Fruit fly (Drosophila melanogaster) whole organism, embryonic: ENCODE data around the gene Gfat2.
A peak's percentile ranks its signal among the peaks of the same experiment; 100 is the strongest.

ENCODE experiments used
- Aef1 ChIP-seq: fragments of 200-800 bp; sonication (Bioruptor generic); IDR thresholded peaks from 3 replicates; pipeline ENCODE4 v1.3.6; 2022; ENCODE audit warnings: missing biosample characterization, missing genetic modification characterization
- Asciz ChIP-seq: fragments of 200-800 bp; sonication (Bioruptor generic); optimal IDR thresholded peaks from 2 replicates; lab custom pipeline; 2017; ENCODE audit warnings: missing biosample characterization, mild to moderate bottlenecking, missing genetic modification characterization, missing genetic modification reagents
- CG10979 ChIP-seq: fragments of 200-800 bp; sonication (Bioruptor generic); optimal IDR thresholded peaks from 2 replicates; lab custom pipeline; 2018; ENCODE audit warnings: missing biosample characterization, mild to moderate bottlenecking, missing genetic modification characterization, moderate library complexity
- CG15011 ChIP-seq: fragments of 200-800 bp; sonication (Bioruptor generic); optimal IDR thresholded peaks from 3 replicates; lab custom pipeline; 2018; ENCODE audit warnings: missing biosample characterization, mild to moderate bottlenecking, missing genetic modification characterization
- CG16813 ChIP-seq: fragments of 200-800 bp; sonication (Bioruptor generic); IDR thresholded peaks from 3 replicates; pipeline ENCODE4 v1.3.6; 2022; ENCODE audit warnings: missing biosample characterization, missing genetic modification characterization; ENCODE audit not compliant: partially characterized antibody
- CG17361 ChIP-seq: fragments of 200-800 bp; sonication (Bioruptor generic); IDR thresholded peaks from 3 replicates; pipeline ENCODE4 v1.3.6; 2022; ENCODE audit warnings: missing biosample characterization, missing genetic modification characterization
- CG18011 ChIP-seq: fragments of 200-800 bp; sonication (Bioruptor generic); optimal IDR thresholded peaks from 2 replicates; lab custom pipeline; 2017; ENCODE audit warnings: missing biosample characterization, missing genetic modification characterization, mild to moderate bottlenecking, moderate library complexity, missing genotype
- CG1832 ChIP-seq: fragments of 200-800 bp; sonication (Bioruptor generic); optimal IDR thresholded peaks from 2 replicates; lab custom pipeline; 2017; ENCODE audit warnings: missing biosample characterization, mild to moderate bottlenecking, missing genetic modification characterization, inconsistent platforms
- CG18476 ChIP-seq: fragments of 200-800 bp; sonication (Bioruptor generic); optimal IDR thresholded peaks from 2 replicates; lab custom pipeline; 2016; ENCODE audit warnings: missing biosample characterization, mild to moderate bottlenecking, missing genetic modification characterization
- CG18599 ChIP-seq: fragments of 200-800 bp; sonication (Bioruptor generic); optimal IDR thresholded peaks from 3 replicates; lab custom pipeline; 2017; ENCODE audit warnings: missing biosample characterization, missing genetic modification characterization, mild to moderate bottlenecking, moderate library complexity, missing genetic modification reagents
- CG18619 ChIP-seq: fragments of 200-800 bp; sonication (Bioruptor generic); optimal IDR thresholded peaks from 3 replicates; lab custom pipeline; 2017; ENCODE audit warnings: missing biosample characterization, mild to moderate bottlenecking, missing genetic modification characterization
- CG31441 ChIP-seq: fragments of 200-800 bp; sonication (Bioruptor generic); IDR thresholded peaks from 2 replicates; pipeline ENCODE4 v1.3.6; 2022; ENCODE audit warnings: missing biosample characterization, missing genetic modification characterization
- CG33557 ChIP-seq: fragments of 200-800 bp; sonication (Bioruptor generic); optimal IDR thresholded peaks from 2 replicates; lab custom pipeline; 2019; ENCODE audit warnings: missing biosample characterization, mild to moderate bottlenecking, missing genetic modification characterization, moderate library complexity
- CG3726 ChIP-seq: fragments of 200-800 bp; sonication (Bioruptor generic); IDR thresholded peaks from 3 replicates; pipeline ENCODE4, ENCODE4 v1.3.6; 2022; ENCODE audit warnings: missing biosample characterization, missing genetic modification characterization
- CG43689 ChIP-seq: fragments of 200-800 bp; sonication (Bioruptor generic); IDR thresholded peaks from 2 replicates; pipeline ENCODE4 v1.3.6; 2022; ENCODE audit warnings: missing biosample characterization, missing genetic modification characterization
- CG6791 ChIP-seq: fragments of 200-800 bp; sonication (Bioruptor generic); IDR thresholded peaks from 3 replicates; pipeline ENCODE4 v1.3.6; 2022; ENCODE audit warnings: missing biosample characterization, missing genetic modification characterization; ENCODE audit not compliant: partially characterized antibody
- CG7987 ChIP-seq: fragments of 200-800 bp; sonication (Bioruptor generic); optimal IDR thresholded peaks from 2 replicates; lab custom pipeline; 2018; ENCODE audit warnings: missing biosample characterization, mild to moderate bottlenecking, missing genetic modification characterization, moderate library complexity
- CG8290 ChIP-seq, 3 experiments: fragments of 200-800 bp; sonication (Bioruptor generic); optimal IDR thresholded peaks; 2 replicates each; lab custom pipeline; 2016 to 2019; ENCODE audit warnings: missing biosample characterization in 3 of 3, missing genetic modification characterization in 3 of 3, mild to moderate bottlenecking in 2 of 3, moderate library complexity in 1 of 3
- CG8388 ChIP-seq: fragments of 200-800 bp; sonication (Bioruptor generic); optimal IDR thresholded peaks from 2 replicates; lab custom pipeline; 2019; ENCODE audit warnings: missing biosample characterization, mild to moderate bottlenecking, missing genetic modification characterization, moderate library complexity
- CG8478 ChIP-seq: fragments of >200 bp; optimal IDR thresholded peaks from 2 replicates; lab custom pipeline; 2018
- CG9876 ChIP-seq: fragments of 200-800 bp; sonication (Bioruptor generic); optimal IDR thresholded peaks from 2 replicates; lab custom pipeline; 2016; ENCODE audit warnings: missing biosample characterization, missing genetic modification characterization
- Dip2 ChIP-seq: fragments of 200-800 bp; sonication (Bioruptor generic); IDR thresholded peaks from 2 replicates; pipeline ENCODE4 v1.3.6; 2022; ENCODE audit warnings: missing biosample characterization, missing genetic modification characterization
- HLH54F ChIP-seq: fragments of 200-800 bp; sonication (Bioruptor generic); optimal IDR thresholded peaks from 3 replicates; lab custom pipeline; 2016; ENCODE audit warnings: missing biosample characterization, missing genetic modification characterization
- MBD-R2 ChIP-seq: fragments of 200-800 bp; sonication (Bioruptor generic); IDR thresholded peaks from 2 replicates; pipeline ENCODE4 v1.3.6; 2022; ENCODE audit warnings: missing biosample characterization, missing genetic modification characterization
- MTF-1 ChIP-seq: fragments of 200-800 bp; sonication (Bioruptor generic); optimal IDR thresholded peaks from 2 replicates; lab custom pipeline; 2018; ENCODE audit warnings: missing biosample characterization, mild to moderate bottlenecking, missing genetic modification characterization, borderline replicate concordance
- NC2α ChIP-seq: fragments of 200-800 bp; sonication (Bioruptor generic); optimal IDR thresholded peaks from 2 replicates; lab custom pipeline; 2016; ENCODE audit warnings: missing biosample characterization, missing genetic modification characterization
- NFAT ChIP-seq: fragments of 200-800 bp; sonication (Bioruptor generic); IDR thresholded peaks from 2 replicates; pipeline ENCODE4 v1.3.6; 2022; ENCODE audit warnings: missing biosample characterization, missing genetic modification characterization
- Optix ChIP-seq: fragments of 200-800 bp; sonication (Bioruptor generic); IDR thresholded peaks from 3 replicates; pipeline ENCODE4 v1.3.6; 2022; ENCODE audit warnings: missing biosample characterization, missing genetic modification characterization
- PHDP ChIP-seq: fragments of 200-800 bp; sonication (Bioruptor generic); optimal IDR thresholded peaks from 3 replicates; lab custom pipeline; 2018; ENCODE audit warnings: missing biosample characterization, mild to moderate bottlenecking, missing genetic modification characterization, moderate library complexity
- Side ChIP-seq: fragments of 200-800 bp; sonication (Bioruptor generic); optimal IDR thresholded peaks from 2 replicates; lab custom pipeline; 2016; ENCODE audit warnings: missing biosample characterization, missing genetic modification characterization
- Sox100B ChIP-seq: fragments of 200-800 bp; sonication (Bioruptor generic); optimal IDR thresholded peaks from 3 replicates; lab custom pipeline; 2018; ENCODE audit warnings: missing biosample characterization, mild to moderate bottlenecking, missing genetic modification characterization
- Sry-β ChIP-seq: fragments of 200-800 bp; sonication (Bioruptor generic); optimal IDR thresholded peaks from 2 replicates; lab custom pipeline; 2018; ENCODE audit warnings: missing biosample characterization, mild to moderate bottlenecking, missing genetic modification characterization, moderate library complexity
- Usf ChIP-seq: fragments of 200-800 bp; sonication (Bioruptor generic); optimal IDR thresholded peaks from 2 replicates; lab custom pipeline; 2017; ENCODE audit warnings: missing genotype, missing biosample characterization, missing genetic modification characterization
- abd-A ChIP-seq: fragments of 200-800 bp; sonication (Bioruptor generic); optimal IDR thresholded peaks from 3 replicates; lab custom pipeline; 2019; ENCODE audit warnings: missing biosample characterization, mild to moderate bottlenecking, missing genetic modification characterization, moderate library complexity
- br ChIP-seq: fragments of >200 bp; optimal IDR thresholded peaks from 2 replicates; lab custom pipeline; 2017
- cad ChIP-seq: fragments of >200 bp; optimal IDR thresholded peaks from 2 replicates; lab custom pipeline; 2017; ENCODE audit warnings: missing biosample characterization, missing genetic modification characterization
- dm ChIP-seq: fragments of 200-800 bp; sonication (Bioruptor generic); optimal IDR thresholded peaks from 3 replicates; lab custom pipeline; 2016; ENCODE audit warnings: missing biosample characterization, missing genetic modification characterization
- gfzf ChIP-seq: fragments of 200-800 bp; sonication (Bioruptor generic); optimal IDR thresholded peaks from 2 replicates; lab custom pipeline; 2016; ENCODE audit warnings: missing biosample characterization, mild to moderate bottlenecking, missing genetic modification characterization, moderate library complexity
- ham ChIP-seq: fragments of 200-800 bp; sonication (Bioruptor generic); IDR thresholded peaks from 2 replicates; pipeline ENCODE4 v1.3.6; 2022; ENCODE audit warnings: missing biosample characterization, missing genetic modification characterization
- inv ChIP-seq: fragments of 200-800 bp; sonication (Bioruptor generic); IDR thresholded peaks from 2 replicates; pipeline ENCODE4 v1.3.6; 2022; ENCODE audit warnings: missing biosample characterization, missing genetic modification characterization; ENCODE audit not compliant: partially characterized antibody
- lmd ChIP-seq: fragments of 200-800 bp; sonication (Bioruptor generic); IDR thresholded peaks from 2 replicates; pipeline ENCODE4 v1.3.6; 2022; ENCODE audit warnings: missing biosample characterization, missing genetic modification characterization
- nmo ChIP-seq: fragments of 200-800 bp; sonication (Bioruptor generic); optimal IDR thresholded peaks from 2 replicates; lab custom pipeline; 2018; ENCODE audit warnings: missing biosample characterization, mild to moderate bottlenecking, missing genetic modification characterization, moderate library complexity
- nom ChIP-seq: fragments of 200-800 bp; sonication (Bioruptor generic); optimal IDR thresholded peaks from 2 replicates; lab custom pipeline; 2017; ENCODE audit warnings: missing biosample characterization, missing genetic modification characterization, mild to moderate bottlenecking, moderate library complexity, missing genetic modification reagents
- pita ChIP-seq: fragments of 200-800 bp; sonication (Bioruptor generic); optimal IDR thresholded peaks from 2 replicates; lab custom pipeline; 2017; ENCODE audit warnings: missing biosample characterization, mild to moderate bottlenecking, missing genetic modification characterization
- salm ChIP-seq: fragments of 200-800 bp; sonication (Bioruptor generic); optimal IDR thresholded peaks from 2 replicates; lab custom pipeline; 2018; ENCODE audit warnings: missing biosample characterization, mild to moderate bottlenecking, missing genetic modification characterization
- stc ChIP-seq: fragments of 200-800 bp; sonication (Bioruptor generic); IDR thresholded peaks from 2 replicates; pipeline ENCODE4 v1.3.6; 2022; ENCODE audit warnings: missing biosample characterization, missing genetic modification characterization
- tna ChIP-seq: fragments of 200-800 bp; sonication (Bioruptor generic); IDR thresholded peaks from 2 replicates; pipeline ENCODE4 v1.3.6; 2022; ENCODE audit warnings: missing biosample characterization, missing genetic modification characterization; ENCODE audit not compliant: partially characterized antibody
- vnd ChIP-seq: fragments of 200-800 bp; sonication (Bioruptor generic); IDR thresholded peaks from 3 replicates; pipeline ENCODE4 v1.3.6; 2022; ENCODE audit warnings: missing biosample characterization, missing genetic modification characterization; ENCODE audit not compliant: partially characterized antibody

The Gfat2 gene

DNA sequence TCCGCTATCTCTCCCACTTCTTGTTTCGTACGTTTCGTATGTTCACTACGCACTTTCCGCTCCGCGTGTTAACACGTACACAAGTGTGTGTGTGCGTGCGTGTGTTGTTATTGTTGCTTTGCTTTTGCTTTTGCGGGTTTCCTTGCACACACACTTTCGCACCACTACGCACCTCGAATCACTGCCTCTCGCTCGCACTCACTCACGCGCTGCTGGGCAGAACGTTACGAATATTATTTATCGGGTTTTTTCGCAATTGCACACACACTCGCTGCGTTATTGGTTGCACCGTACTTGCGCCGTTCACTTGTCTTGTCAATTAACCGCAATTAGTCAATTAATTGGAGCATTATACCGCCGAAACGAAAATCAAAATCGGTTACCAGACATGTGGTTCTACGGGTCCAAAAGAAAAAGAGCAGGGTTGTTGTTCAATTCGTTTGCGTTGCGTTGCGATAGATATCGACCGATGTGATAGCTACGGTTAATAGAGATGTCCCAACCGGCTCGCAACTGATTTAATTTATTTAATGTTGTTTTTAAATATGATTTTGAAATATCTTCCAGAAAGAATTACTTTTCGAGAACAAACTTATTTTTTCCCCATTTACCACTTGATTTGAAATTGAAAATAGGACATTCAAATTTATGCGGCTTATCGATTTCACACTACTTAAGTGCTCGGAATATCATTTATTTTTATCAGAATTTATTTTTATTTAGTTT, 3.4 kb downstream of the Gfat2 start, which contains the start of gene larp (continued):
- no peak for TF ChIP-seq abd-A
- no peak for TF ChIP-seq CG7987 (GFP tag; lab: Kevin White, UChicago)
- TF ChIP-seq CG17361 = peak; percentile 67; the same call in 2 of the 3 replicates
- TF ChIP-seq vnd (GFP tag; lab: Robert Waterston, UW) = peak; percentile 95
- TF ChIP-seq CG43689 (GFP tag; lab: Robert Waterston, UW) = no peak
- peak; percentile 31 for TF ChIP-seq CG9876 (GFP tag; lab: Kevin White, UChicago)
- TF ChIP-seq stc (GFP tag; lab: Robert Waterston, UW) = 0 out of 2 replicates have a peak, but pooled peaks have one; percentile 33
- TF ChIP-seq CG10979 (tag; lab: Kevin White, UChicago) = peak; percentile 34
- no peak for TF ChIP-seq Dip2 (GFP tag; lab: Robert Waterston, UW)
- TF ChIP-seq CG31441 = peak; percentile 42; the same call in 1 of the 2 replicates
- peak; percentile 52 for TF ChIP-seq Sry-β (GFP tag; lab: Kevin White, UChicago)
- TF ChIP-seq CG15011 (GFP tag; lab: Kevin White, UChicago) = no peak
- peak; percentile 90 for TF ChIP-seq CG8478
- no peak for TF ChIP-seq Side (GFP tag; lab: Kevin White, UChicago)
- TF ChIP-seq tna (GFP tag; lab: Robert Waterston, UW) = peak; percentile 85
- peak; percentile 36 for TF ChIP-seq CG18476
- TF ChIP-seq gfzf = no peak
- peak; percentile 55 for TF ChIP-seq CG18619 (GFP tag; lab: Kevin White, UChicago)
- TF ChIP-seq nom (GFP tag; lab: Kevin White, UChicago) = no peak
- no peak for TF ChIP-seq br (lab: Kevin White, UChicago)
- TF ChIP-seq salm (tag; lab: Kevin White, UChicago) = no peak
- no peak for TF ChIP-seq MTF-1 (GFP tag; lab: Kevin White, UChicago)
- TF ChIP-seq ham = no peak
- TF ChIP-seq NC2α (GFP tag; lab: Kevin White, UChicago) = peak; percentile 51
- TF ChIP-seq cad (GFP tag; lab: Kevin White, UChicago) = no peak
- peak; percentile 97 for TF ChIP-seq CG16813 (GFP tag; lab: Robert Waterston, UW)
- TF ChIP-seq inv (GFP tag; lab: Robert Waterston, UW) = peak; percentile 96
- peak; percentile 49 for TF ChIP-seq CG8290 (GFP tag; optimal IDR thresholded peaks at IDR 0.05; lab: Kevin White, UChicago)
- peak in 1 of 2 experiments; percentile 72 for TF ChIP-seq CG8290 (tag; optimal IDR thresholded peaks at IDR 0.05; lab: Kevin White, UChicago)
- peak; percentile 87 for TF ChIP-seq dm (GFP tag; lab: Kevin White, UChicago)
- TF ChIP-seq NFAT (GFP tag; lab: Robert Waterston, UW) = peak; percentile 86
- peak; percentile 96 for TF ChIP-seq CG6791 (GFP tag; lab: Robert Waterston, UW)
- peak; percentile 49; the same call in 1 of the 3 replicates for TF ChIP-seq CG3726 (GFP tag; lab: Robert Waterston, UW)
- TF ChIP-seq CG1832 (GFP tag; lab: Kevin White, UChicago) = peak; percentile 80
- TF ChIP-seq Aef1 (GFP tag; lab: Robert Waterston, UW) = peak; percentile 44; the same call in 2 of the 3 replicates
- peak; percentile 80 for TF ChIP-seq nmo (GFP tag; lab: Kevin White, UChicago)
- peak; percentile 55 for TF ChIP-seq Sox100B
- peak; percentile 25 for TF ChIP-seq CG33557
- TF ChIP-seq CG18599 (GFP tag; lab: Kevin White, UChicago) = peak; percentile 41
- TF ChIP-seq CG18011 (GFP tag; lab: Kevin White, UChicago) = no peak
- peak; percentile 53 for TF ChIP-seq Usf (GFP tag; lab: Kevin White, UChicago)
- peak; percentile 47 for TF ChIP-seq CG8388
- peak; percentile 67 for TF ChIP-seq HLH54F
- peak; percentile 11 for TF ChIP-seq Asciz
- TF ChIP-seq Optix (GFP tag; lab: Robert Waterston, UW) = peak; percentile 66; the same call in 2 of the 3 replicates
- TF ChIP-seq PHDP = peak; percentile 59
- TF ChIP-seq lmd (GFP tag; lab: Robert Waterston, UW) = peak; percentile 76
- TF ChIP-seq pita (GFP tag; lab: Kevin White, UChicago) = no peak
- peak; percentile 60 for TF ChIP-seq MBD-R2 (GFP tag; lab: Robert Waterston, UW)
